Fruit fly (Drosophila melanogaster): ENCODE data around the gene PGRP-LB.

PGRP-LB gene

DNA sequence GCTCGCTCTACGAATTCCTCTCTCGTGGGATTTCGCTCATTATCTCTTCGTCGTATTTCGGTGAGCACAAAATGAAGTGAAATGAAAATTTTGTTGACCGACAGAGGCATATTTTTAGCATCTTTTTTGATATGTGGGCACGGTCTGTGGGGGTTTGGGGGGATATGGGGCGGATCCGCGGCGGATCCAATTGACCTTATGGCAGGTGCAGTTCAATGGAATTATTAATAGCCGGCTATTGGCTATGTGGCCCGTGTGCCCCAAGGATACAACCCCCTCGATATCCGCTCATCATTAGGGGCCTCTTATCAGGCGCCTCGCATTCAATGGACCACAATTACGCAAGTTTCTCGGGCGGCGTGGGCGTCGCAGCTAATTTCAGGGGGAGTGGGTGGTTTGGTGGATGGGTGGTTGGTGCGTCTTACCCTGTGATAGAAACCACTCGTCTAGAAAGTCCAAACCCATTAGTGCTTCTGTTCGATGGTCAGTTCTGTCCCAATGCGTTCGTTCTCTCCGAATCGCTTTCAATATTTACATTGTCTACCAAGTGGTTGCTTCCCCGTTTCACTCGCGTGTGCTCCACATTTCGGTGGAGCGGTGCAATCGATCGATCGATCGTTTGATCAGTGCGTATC is 9.0 kb downstream of the PGRP-LB start, which contains the start of gene sals:
sals (minus strand) TSS at position 585 of the 635 bp plus-strand sequence.
- TF ChIP-seq psq (optimal IDR thresholded peaks at IDR 0.05) (no peak), ttk (optimal IDR thresholded peaks at IDR 0.05) (no peak), h (optimal IDR thresholded peaks at IDR 0.05) (no peak), Myc (optimal IDR thresholded peaks at IDR 0.05) (no peak), insv (optimal IDR thresholded peaks at IDR 0.05) (no peak), Sin3A (optimal IDR thresholded peaks at IDR 0.05) (no peak)

DNA sequence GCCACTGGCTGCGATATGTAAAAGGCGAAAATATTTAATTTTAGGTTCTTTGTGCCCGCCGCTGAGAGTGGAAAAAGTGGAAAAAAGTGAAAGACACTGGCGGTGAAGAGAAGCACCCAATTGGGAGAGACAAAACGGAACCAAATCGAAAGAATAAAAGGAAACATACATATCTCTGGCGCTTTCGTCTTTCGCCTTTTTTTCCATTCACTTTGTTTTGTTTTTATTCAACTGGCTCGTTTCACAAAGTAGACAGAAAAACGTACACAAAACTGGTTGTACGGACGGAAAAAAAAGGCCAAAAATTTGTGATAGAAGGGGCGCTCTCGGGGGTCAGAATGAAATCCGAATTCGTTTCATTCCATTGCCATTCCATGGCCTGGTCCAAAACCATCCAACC is 10.7 kb downstream of the PGRP-LB start:
- TF ChIP-seq h (optimal IDR thresholded peaks at IDR 0.05) (no peak), psq (optimal IDR thresholded peaks at IDR 0.05) (no peak), ttk (optimal IDR thresholded peaks at IDR 0.05) (no peak), Myc (optimal IDR thresholded peaks at IDR 0.05) (no peak), Sin3A (optimal IDR thresholded peaks at IDR 0.05) (no peak), insv (optimal IDR thresholded peaks at IDR 0.05) (no peak)

- TF ChIP-seq insv (optimal IDR thresholded peaks at IDR 0.05) (no peak), Sin3A (optimal IDR thresholded peaks at IDR 0.05) (no peak), h (optimal IDR thresholded peaks at IDR 0.05) (no peak), ttk (optimal IDR thresholded peaks at IDR 0.05) (no peak), psq (optimal IDR thresholded peaks at IDR 0.05) (no peak), Myc (optimal IDR thresholded peaks at IDR 0.05) (no peak)
These were observed 19.3 kb downstream of the PGRP-LB start for dm6 chr3R:11441038-11441437.

dm6 chr3R:11437528-11437927 is 22.8 kb downstream of the PGRP-LB start, which contains the start of gene CG17230:
CG17230 (plus strand) TSS chr3R:11437785.
- TF ChIP-seq ttk (optimal IDR thresholded peaks at IDR 0.05) (no peak), insv (optimal IDR thresholded peaks at IDR 0.05) (no peak), h (optimal IDR thresholded peaks at IDR 0.05) (no peak), psq (optimal IDR thresholded peaks at IDR 0.05) (no peak), Myc (optimal IDR thresholded peaks at IDR 0.05) (no peak)

DNA sequence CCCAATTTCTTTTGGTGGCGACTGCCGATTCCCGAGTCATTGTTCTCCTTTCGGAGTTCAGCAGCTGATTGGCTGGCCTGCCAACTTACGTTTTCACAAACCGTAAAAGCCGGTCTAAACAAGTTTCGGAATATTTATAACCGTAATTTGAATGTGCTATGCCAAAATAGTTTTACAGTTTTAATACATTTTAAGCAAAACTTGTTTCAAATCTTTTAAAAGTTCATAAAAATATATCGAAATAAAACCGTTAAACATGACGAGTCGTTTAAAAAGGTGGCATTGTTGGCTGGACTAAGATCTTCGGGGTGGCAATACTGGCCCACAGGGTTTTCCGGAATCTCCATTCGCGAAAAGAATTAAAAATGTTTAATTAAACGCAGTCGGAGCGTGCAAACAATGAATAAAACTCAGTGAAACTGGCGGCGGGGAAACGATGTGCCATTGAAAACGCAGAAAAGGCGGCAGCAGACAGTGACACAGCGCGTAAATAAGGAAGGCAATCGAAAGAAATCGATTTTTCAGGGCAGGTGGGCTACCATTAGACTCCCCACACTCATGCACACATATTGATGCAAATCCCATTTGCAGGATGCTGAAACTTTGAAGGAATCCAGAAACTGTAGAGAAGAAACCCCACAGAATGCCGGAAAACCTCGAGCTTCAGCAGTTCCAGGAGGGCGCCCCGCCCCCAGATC is 24.7 kb downstream of the PGRP-LB start, which contains the start of the genes Exd2 and CG5281:
Exd2 (minus strand) TSS at position 167 of the 698 bp plus-strand sequence.
CG5281 (plus strand) TSS at position 314 of the 698 bp plus-strand sequence.
- TF ChIP-seq ttk (optimal IDR thresholded peaks at IDR 0.05) (no peak), h (optimal IDR thresholded peaks at IDR 0.05) (no peak)

DNA sequence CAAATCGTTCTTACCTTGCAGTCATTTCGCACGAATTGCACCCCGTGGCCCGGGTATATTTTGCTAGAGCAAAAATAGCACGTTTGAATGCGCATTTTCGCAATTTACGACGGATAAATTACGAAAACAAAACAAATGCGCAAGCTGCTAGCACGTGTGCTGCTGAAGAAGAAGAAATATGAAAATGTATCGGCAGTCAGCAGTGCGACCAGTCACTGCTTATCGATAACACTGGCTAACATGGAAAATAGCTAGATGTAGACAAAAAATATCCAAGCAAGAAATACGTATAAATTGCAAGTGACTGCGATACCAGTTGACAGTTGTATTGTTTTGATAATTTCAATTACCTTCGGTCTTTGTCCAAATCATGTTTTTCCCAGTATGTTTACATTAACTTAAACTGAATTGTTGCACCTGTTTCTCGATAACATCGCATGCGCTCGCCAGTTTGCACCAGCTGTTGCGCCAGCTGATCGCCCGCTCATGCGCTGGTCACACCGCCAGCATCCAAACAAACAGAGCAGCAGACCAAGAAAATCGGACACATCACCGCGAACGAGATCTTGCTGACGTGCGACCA is 28.9 kb downstream of the PGRP-LB start, which contains the start of the genes RpL24-like and CG5276:
RpL24-like (minus strand) TSS at position 188 of the 583 bp plus-strand sequence.
CG5276 (plus strand) TSS at position 344 of the 583 bp plus-strand sequence.
- no peak for TF ChIP-seq Sin3A (optimal IDR thresholded peaks at IDR 0.05)
- no peak for TF ChIP-seq ttk (optimal IDR thresholded peaks at IDR 0.05)
- TF ChIP-seq Myc (optimal IDR thresholded peaks at IDR 0.05), result no peak
- no peak for TF ChIP-seq insv (optimal IDR thresholded peaks at IDR 0.05)
- no peak for TF ChIP-seq h (optimal IDR thresholded peaks at IDR 0.05)
- TF ChIP-seq psq (optimal IDR thresholded peaks at IDR 0.05), result no peak

DNA sequence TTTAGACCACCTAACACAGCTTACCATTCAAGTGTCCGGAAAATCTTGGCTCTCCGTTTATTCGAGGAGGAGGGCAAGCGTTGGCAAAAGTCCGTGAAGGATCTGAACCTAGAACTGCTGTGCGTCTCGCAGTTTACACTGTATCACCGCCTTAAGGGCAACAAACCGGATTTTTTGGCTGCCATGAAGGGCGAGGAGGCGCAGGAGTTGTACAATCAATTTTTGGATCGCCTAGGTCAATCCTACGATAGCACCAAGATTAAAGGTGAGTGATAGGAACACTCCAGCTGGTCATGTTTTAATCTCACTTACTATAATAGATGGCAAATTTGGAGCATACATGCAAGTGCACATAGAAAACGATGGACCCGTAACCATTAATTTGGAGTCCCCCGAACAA is 30.0 kb downstream of the PGRP-LB start:
- TF ChIP-seq ttk (optimal IDR thresholded peaks at IDR 0.05) (no peak), insv (optimal IDR thresholded peaks at IDR 0.05) (no peak), Myc (optimal IDR thresholded peaks at IDR 0.05) (no peak), h (optimal IDR thresholded peaks at IDR 0.05) (no peak), Sin3A (optimal IDR thresholded peaks at IDR 0.05) (no peak), psq (optimal IDR thresholded peaks at IDR 0.05) (no peak)

DNA sequence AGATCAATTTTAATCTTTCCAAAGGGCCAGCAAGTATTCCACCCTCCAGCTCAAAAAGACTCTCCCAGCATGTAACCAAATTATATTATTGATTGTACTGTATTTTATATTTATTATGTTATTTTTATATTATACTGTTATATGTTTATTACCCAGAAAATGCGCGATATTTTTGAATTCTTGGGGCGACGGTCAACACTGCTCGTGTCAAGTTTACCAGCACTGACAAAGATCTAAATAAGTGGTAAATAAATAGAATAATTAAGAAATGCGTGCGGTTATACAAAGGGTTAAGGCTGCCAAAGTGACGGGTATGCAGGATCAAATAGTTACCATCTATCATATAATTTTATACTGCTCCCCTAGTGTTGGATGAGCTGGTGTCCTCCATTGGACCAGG is 30.5 kb downstream of the PGRP-LB start, which contains the start of gene Dtd:
Dtd (plus strand) TSS at position 248 of the 400 bp plus-strand sequence.
- TF ChIP-seq Myc (optimal IDR thresholded peaks at IDR 0.05) (no peak), psq (optimal IDR thresholded peaks at IDR 0.05) (no peak), ttk (optimal IDR thresholded peaks at IDR 0.05) (no peak), h (optimal IDR thresholded peaks at IDR 0.05) (no peak)

DNA sequence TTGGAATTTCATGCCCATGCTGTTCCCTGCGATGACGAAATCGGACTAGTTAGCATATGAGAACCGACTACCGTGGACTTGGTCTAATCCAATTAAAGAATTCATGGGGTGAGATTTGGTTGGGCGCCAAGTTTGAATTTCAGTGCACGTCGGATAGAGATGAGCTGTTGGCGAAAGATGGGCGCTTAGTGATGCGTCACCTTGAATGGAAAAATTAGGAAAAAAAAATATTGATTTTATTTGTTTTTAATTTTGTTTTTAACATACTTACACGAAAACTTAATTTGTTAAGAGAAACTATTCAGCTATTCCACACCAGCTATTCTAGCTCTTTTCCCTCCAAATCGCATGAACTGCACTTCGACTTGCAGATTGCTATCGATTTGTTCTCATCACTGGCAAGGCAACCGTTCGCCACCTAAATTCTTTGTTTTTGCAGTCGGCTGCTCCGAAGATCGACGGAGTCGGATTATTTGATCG is 38.7 kb downstream of the PGRP-LB start, which contains the start of the genes ninaG and Sptz:
ninaG (minus strand) TSS at position 51 of the 480 bp plus-strand sequence.
Sptz (plus strand) TSS at position 450 of the 480 bp plus-strand sequence.
- TF ChIP-seq h (optimal IDR thresholded peaks at IDR 0.05), result no peak
- no peak for TF ChIP-seq psq (optimal IDR thresholded peaks at IDR 0.05)
- no peak for TF ChIP-seq Myc (optimal IDR thresholded peaks at IDR 0.05)
- no peak for TF ChIP-seq ttk (optimal IDR thresholded peaks at IDR 0.05)
- TF ChIP-seq insv (optimal IDR thresholded peaks at IDR 0.05), result no peak
- TF ChIP-seq Sin3A (optimal IDR thresholded peaks at IDR 0.05), result no peak

- TF ChIP-seq insv (optimal IDR thresholded peaks at IDR 0.05), result no peak
- no peak for TF ChIP-seq psq (optimal IDR thresholded peaks at IDR 0.05)
- no peak for TF ChIP-seq h (optimal IDR thresholded peaks at IDR 0.05)
These were observed 41.8 kb downstream of the PGRP-LB start, which contains the start of the genes bumpel and CG45676 for dm6 chr3R:11418568-11418967. bumpel (minus strand) TSS chr3R:11418668. CG45676 (plus strand) TSS chr3R:11418885.

- TF ChIP-seq Sin3A (optimal IDR thresholded peaks at IDR 0.05) (no peak), ttk (optimal IDR thresholded peaks at IDR 0.05) (no peak), psq (optimal IDR thresholded peaks at IDR 0.05) (no peak)
These were observed 48.0 kb downstream of the PGRP-LB start, which contains the start of gene Ipo9 for dm6 chr3R:11412371-11412770. Ipo9 (plus strand) TSS chr3R:11412522.

DNA sequence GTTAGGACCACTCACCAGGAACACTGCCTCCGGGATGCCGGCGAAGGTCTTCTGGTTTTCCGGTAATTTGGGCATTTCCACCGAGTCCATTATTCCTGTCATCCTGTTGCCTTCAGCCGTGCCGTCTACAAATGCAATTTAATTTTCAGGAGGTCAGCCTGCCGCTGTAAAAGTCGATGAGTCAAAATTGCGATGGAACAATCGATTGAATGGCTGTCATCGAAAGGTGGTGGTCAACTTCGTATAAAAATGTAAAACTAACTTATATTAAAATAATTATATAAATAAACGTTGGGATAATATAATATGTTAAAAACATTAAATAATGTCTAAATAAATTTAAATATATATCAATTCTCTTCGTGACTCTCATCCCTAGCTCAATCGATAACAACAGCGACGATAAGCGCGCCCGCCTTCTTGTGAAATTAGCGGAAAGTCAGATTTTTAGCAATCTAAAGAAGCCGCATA is 50.6 kb downstream of the PGRP-LB start, which contains the start of the genes mgr and Irbp:
mgr (minus strand) TSS at position 209 of the 471 bp plus-strand sequence.
Irbp (plus strand) TSS at position 381 of the 471 bp plus-strand sequence.
- TF ChIP-seq Myc (optimal IDR thresholded peaks at IDR 0.05) (no peak), Sin3A (optimal IDR thresholded peaks at IDR 0.05) (no peak), h (optimal IDR thresholded peaks at IDR 0.05) (no peak), ttk (optimal IDR thresholded peaks at IDR 0.05) (no peak), psq (optimal IDR thresholded peaks at IDR 0.05) (no peak), insv (optimal IDR thresholded peaks at IDR 0.05) (no peak)

Data from Kc167 (cell line).